Worm (Caenorhabditis elegans): ENCODE results near the gene sra-32.

The sra-32 gene

ce11 chrII:4543568-4543967 is 11.8 kb upstream of the sra-32 start, which contains the start of gene sra-34:
TSS of gene sra-34 (minus strand) at chrII:4543668.
- no peak for TF ChIP-seq unc-39 (tag; optimal IDR thresholded peaks at IDR 0.05)
- no peak for TF ChIP-seq F13H6.1 (tag; optimal IDR thresholded peaks at IDR 0.05)
- TF ChIP-seq aly-2 (tag; optimal IDR thresholded peaks at IDR 0.05), result no peak
- TF ChIP-seq C34F6.9 (tag; optimal IDR thresholded peaks at IDR 0.05), result no peak
- TF ChIP-seq snpc-4 (tag; optimal IDR thresholded peaks at IDR 0.05), result no peak
- no peak for TF ChIP-seq ztf-1 (GFP tag; conservative IDR thresholded peaks at IDR 0.05)
- TF ChIP-seq skn-1 (tag; optimal IDR thresholded peaks at IDR 0.05), result no peak
- TF ChIP-seq mdl-1 (tag; optimal IDR thresholded peaks at IDR 0.05), result no peak
- no peak for TF ChIP-seq lin-11 (tag; optimal IDR thresholded peaks at IDR 0.05)
- no peak for TF ChIP-seq ZK546.5 (tag; optimal IDR thresholded peaks at IDR 0.05)
- no peak for TF ChIP-seq nhr-77 (tag; optimal IDR thresholded peaks at IDR 0.05)

ce11 chrII:4540631-4541030 is 8.9 kb upstream of the sra-32 start, which contains the start of gene sra-36:
TSS of gene sra-36 (minus strand) at chrII:4540731.
- TF ChIP-seq nhr-10 (tag; optimal IDR thresholded peaks at IDR 0.05) (no peak), aly-2 (tag; optimal IDR thresholded peaks at IDR 0.05) (no peak), R02D3.7 (tag; optimal IDR thresholded peaks at IDR 0.05) (no peak), ama-1 (optimal IDR thresholded peaks at IDR 0.05) (no peak), F13H6.1 (tag; optimal IDR thresholded peaks at IDR 0.05) (no peak), lsy-2 (tag; optimal IDR thresholded peaks at IDR 0.05) (no peak), unc-55 (GFP tag; optimal IDR thresholded peaks at IDR 0.05) (no peak), alr-1 (tag; optimal IDR thresholded peaks at IDR 0.05) (no peak), nhr-6 (tag; optimal IDR thresholded peaks at IDR 0.05) (no peak), elt-1 (tag; optimal IDR thresholded peaks at IDR 0.05) (no peak), egl-27 (tag; optimal IDR thresholded peaks at IDR 0.05) (no peak), sem-4 (tag; optimal IDR thresholded peaks at IDR 0.05) (no peak), nhr-12 (tag; optimal IDR thresholded peaks at IDR 0.05) (no peak), lin-39 (tag; optimal IDR thresholded peaks at IDR 0.05) (no peak), sma-3 (GFP tag; optimal IDR thresholded peaks at IDR 0.05) (no peak), dmd-4 (tag; optimal IDR thresholded peaks at IDR 0.05) (no peak), gmeb-1 (tag; optimal IDR thresholded peaks at IDR 0.05) (no peak)

- no peak for TF ChIP-seq lsy-2 (tag; optimal IDR thresholded peaks at IDR 0.05)
- TF ChIP-seq crh-2 (tag; optimal IDR thresholded peaks at IDR 0.05), result no peak
- no peak for TF ChIP-seq ceh-82 (tag; optimal IDR thresholded peaks at IDR 0.05)
- no peak for TF ChIP-seq lin-11 (tag; optimal IDR thresholded peaks at IDR 0.05)
- no peak for TF ChIP-seq lin-13 (GFP tag; optimal IDR thresholded peaks at IDR 0.05)
- no peak for TF ChIP-seq nhr-6 (tag; optimal IDR thresholded peaks at IDR 0.05)
- no peak for TF ChIP-seq sem-4 (tag; optimal IDR thresholded peaks at IDR 0.05)
- no peak for TF ChIP-seq snpc-4 (tag; optimal IDR thresholded peaks at IDR 0.05)
- TF ChIP-seq nhr-237 (tag; optimal IDR thresholded peaks at IDR 0.05), result no peak
- TF ChIP-seq nhr-77 (tag; optimal IDR thresholded peaks at IDR 0.05), result no peak
- no peak for TF ChIP-seq nhr-11 (tag; optimal IDR thresholded peaks at IDR 0.05)
- no peak for TF ChIP-seq nhr-23 (tag; optimal IDR thresholded peaks at IDR 0.05)
- no peak for TF ChIP-seq mbf-1 (tag; optimal IDR thresholded peaks at IDR 0.05)
- no peak for TF ChIP-seq ama-1 (optimal IDR thresholded peaks at IDR 0.05)
- no peak for TF ChIP-seq sma-9 (GFP tag; optimal IDR thresholded peaks at IDR 0.05)
- no peak for TF ChIP-seq sma-9 (tag; optimal IDR thresholded peaks at IDR 0.05)
- TF ChIP-seq ceh-16 (tag; optimal IDR thresholded peaks at IDR 0.05), result no peak
- no peak for TF ChIP-seq mdl-1 (tag; optimal IDR thresholded peaks at IDR 0.05)
- TF ChIP-seq ztf-1 (GFP tag; conservative IDR thresholded peaks at IDR 0.05), result no peak
- no peak for TF ChIP-seq elt-3 (tag; optimal IDR thresholded peaks at IDR 0.05)
Measured at ce11 chrII:4537141-4537540, 5.4 kb upstream of the sra-32 start, which contains the start of gene sra-33. TSS of gene sra-33 (minus strand) at chrII:4537241.

ce11 chrII:4527800-4528199 is 4.0 kb downstream of the sra-32 start, which contains the start of gene sra-35:
TSS of gene sra-35 (minus strand) at chrII:4527900.
- TF ChIP-seq sem-4 (tag; optimal IDR thresholded peaks at IDR 0.05) (no peak), zag-1 (tag; optimal IDR thresholded peaks at IDR 0.05) (no peak), nhr-12 (tag; optimal IDR thresholded peaks at IDR 0.05) (no peak), dmd-4 (tag; optimal IDR thresholded peaks at IDR 0.05) (no peak), R02D3.7 (tag; optimal IDR thresholded peaks at IDR 0.05) (no peak)
